Worm (Caenorhabditis elegans) whole organism, L1 larva: ENCODE data around the gene F53H4.3.

Experiments
- snpc-4 ChIP-seq: fragments of 150-350 bp; optimal IDR thresholded peaks from 2 replicates; lab custom pipeline; 2014; ENCODE audit warnings: missing biosample characterization, missing genetic modification characterization
- ztf-11 ChIP-seq, 2 experiments: sonication (generic microtip); optimal IDR thresholded peaks; 2 replicates each; lab custom pipeline; 2016 to 2017; ENCODE audit warnings: missing genetic modification characterization in 2 of 2, missing biosample characterization in 1 of 2, missing compliant biosample characterization in 1 of 2

- TF ChIP-seq snpc-4 (tag; lab: Kevin White, UChicago) = no peak
- no peak for TF ChIP-seq ztf-11 (tag; optimal IDR thresholded peaks at IDR 0.05; lab: Kevin White, UChicago)
Measured at ce11 chrX:15902835-15903234, 15.4 kb upstream of the F53H4.3 start.
